ENCODE assay signal across 4 fruit fly cellular contexts in the genomic region with DNA sequence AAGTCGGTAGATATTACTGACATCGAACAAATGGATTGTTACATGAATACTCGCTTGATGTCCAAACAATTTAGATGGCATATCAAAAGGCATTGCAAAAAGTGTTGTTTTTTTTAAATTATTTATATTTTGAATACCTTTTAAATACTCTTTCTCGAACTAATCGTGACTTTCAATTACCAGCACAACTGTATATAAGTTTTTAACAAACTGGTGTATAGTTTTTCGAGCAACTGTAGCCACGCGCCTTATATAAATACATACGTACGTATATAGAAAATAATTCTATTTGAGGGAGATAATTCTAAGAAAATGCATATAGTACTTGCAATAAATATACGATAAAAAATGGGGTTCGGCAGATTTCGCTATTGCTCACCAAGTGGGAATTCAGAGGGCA.
TF ChIP-seq lines count a peak whose summit lies in the region.

No protein-coding gene starts in this region.

- TF ChIP-seq CTCF in whole organism, embryonic (GFP tag; optimal IDR thresholded peaks at IDR 0.05; lab: Kevin White, UChicago) = no peak

TF ChIP-seq in whole organism, adult, 20 proteins besides CTCF, POLR2A, EP300 and RAD21:
- TF ChIP-seq CG7045 (GFP tag; optimal IDR thresholded peaks at IDR 0.05; lab: Kevin White, UChicago) = no peak
- TF ChIP-seq kay (GFP tag; lab: Kevin White, UChicago; ENCODE audit: borderline replicate concordance) = peak; percentile 94
- TF ChIP-seq CG12768 (GFP tag; optimal IDR thresholded peaks at IDR 0.05; lab: Kevin White, UChicago) = no peak
- TF ChIP-seq Crg-1 (GFP tag; optimal IDR thresholded peaks at IDR 0.05; lab: Kevin White, UChicago) = no peak
TF ChIP-seq in whole organism, adult: peak in this region for 1.

TF ChIP-seq in whole organism, embryonic, 481 proteins besides CTCF, POLR2A, EP300 and RAD21:
- TF ChIP-seq z (GFP tag; IDR thresholded peaks at IDR 0.05; lab: Robert Waterston, UW) (no peak), Aef1 (GFP tag; IDR thresholded peaks at IDR 0.05; lab: Robert Waterston, UW) (no peak), CG8388 (GFP tag; optimal IDR thresholded peaks at IDR 0.05; lab: Kevin White, UChicago) (peak; percentile 93)

TF ChIP-seq in whole organism, prepupa, 60 proteins besides CTCF, POLR2A, EP300 and RAD21:
- TF ChIP-seq Eip78C (GFP tag; lab: Kevin White, UChicago) (peak; percentile 43), CG32006 (GFP tag; optimal IDR thresholded peaks at IDR 0.05; lab: Kevin White, UChicago) (no peak)

TF ChIP-seq in whole organism, pupa, 21 proteins besides CTCF, POLR2A, EP300 and RAD21:
- TF ChIP-seq Pif1B (GFP tag; optimal IDR thresholded peaks at IDR 0.05; lab: Kevin White, UChicago) (peak; percentile 4), CG13204 (GFP tag; optimal IDR thresholded peaks at IDR 0.05; lab: Kevin White, UChicago) (no peak)
TF ChIP-seq in whole organism, pupa: peak in this region for 1.
